Fruit fly (Drosophila melanogaster) whole organism, embryonic: ENCODE results near the gene aos.

Source experiments
- Antp ChIP-seq: fragments of 200-800 bp; sonication (Bioruptor generic); optimal IDR thresholded peaks from 3 replicates; lab custom pipeline; 2016; ENCODE audit warnings: missing biosample characterization, missing genetic modification characterization
- B-H2 ChIP-seq: fragments of 200-800 bp; sonication (Bioruptor generic); optimal IDR thresholded peaks from 2 replicates; lab custom pipeline; 2018; ENCODE audit warnings: missing biosample characterization, mild to moderate bottlenecking, missing genetic modification characterization
- Blimp-1 ChIP-seq: fragments of 200-800 bp; sonication (Bioruptor generic); optimal IDR thresholded peaks from 3 replicates; lab custom pipeline; 2018; ENCODE audit warnings: missing biosample characterization, missing genetic modification characterization, mild to moderate bottlenecking, moderate library complexity, missing genetic modification reagents
- CG10147 ChIP-seq: fragments of 200-800 bp; sonication (Bioruptor generic); optimal IDR thresholded peaks from 2 replicates; lab custom pipeline; 2019; ENCODE audit warnings: missing biosample characterization, mild to moderate bottlenecking, missing genetic modification characterization, moderate library complexity
- CG10209 ChIP-seq: fragments of 200-800 bp; sonication (Bioruptor generic); optimal IDR thresholded peaks from 3 replicates; lab custom pipeline; 2017; ENCODE audit warnings: missing biosample characterization, mild to moderate bottlenecking, missing genetic modification characterization, missing genetic modification reagents
- CG10959 ChIP-seq: fragments of 200-800 bp; sonication (Bioruptor generic); IDR thresholded peaks from 2 replicates; pipeline ENCODE4 v1.3.6; 2022; ENCODE audit warnings: missing biosample characterization, missing genetic modification characterization
- CG10979 ChIP-seq: fragments of 200-800 bp; sonication (Bioruptor generic); optimal IDR thresholded peaks from 2 replicates; lab custom pipeline; 2018; ENCODE audit warnings: missing biosample characterization, mild to moderate bottlenecking, missing genetic modification characterization, moderate library complexity
- CG12744 ChIP-seq: fragments of 200-800 bp; sonication (Bioruptor generic); optimal IDR thresholded peaks from 2 replicates; lab custom pipeline; 2016; ENCODE audit warnings: missing biosample characterization, missing genetic modification characterization
- CG13123 ChIP-seq: fragments of 200-800 bp; sonication (Bioruptor generic); optimal IDR thresholded peaks from 2 replicates; lab custom pipeline; 2016; ENCODE audit warnings: missing biosample characterization, missing genetic modification characterization
- CG13624 ChIP-seq: fragments of 200-800 bp; sonication (Bioruptor generic); optimal IDR thresholded peaks from 2 replicates; lab custom pipeline; 2016; ENCODE audit warnings: missing biosample characterization, missing genetic modification characterization
- CG14710 ChIP-seq: fragments of 200-800 bp; sonication (Bioruptor generic); optimal IDR thresholded peaks from 3 replicates; lab custom pipeline; 2019; ENCODE audit warnings: missing biosample characterization, mild to moderate bottlenecking, missing genetic modification characterization, moderate library complexity
- CG15479 ChIP-seq: fragments of 200-800 bp; sonication (Bioruptor generic); optimal IDR thresholded peaks from 3 replicates; lab custom pipeline; 2019; ENCODE audit warnings: missing biosample characterization, mild to moderate bottlenecking, missing genetic modification characterization, moderate library complexity
- CG16779 ChIP-seq: fragments of 200-800 bp; sonication (Bioruptor generic); IDR thresholded peaks from 2 replicates; pipeline ENCODE4 v1.3.6; 2022; ENCODE audit warnings: missing biosample characterization, missing genetic modification characterization
- CG17612 ChIP-seq: fragments of 200-800 bp; sonication (Bioruptor generic); IDR thresholded peaks from 2 replicates; pipeline ENCODE4 v1.3.6; 2022; ENCODE audit warnings: missing biosample characterization, missing genetic modification characterization
- CG18619 ChIP-seq: fragments of 200-800 bp; sonication (Bioruptor generic); optimal IDR thresholded peaks from 3 replicates; lab custom pipeline; 2017; ENCODE audit warnings: missing biosample characterization, mild to moderate bottlenecking, missing genetic modification characterization
- CG2120 ChIP-seq: fragments of 200-800 bp; sonication (Bioruptor generic); optimal IDR thresholded peaks from 3 replicates; lab custom pipeline; 2016; ENCODE audit warnings: missing biosample characterization, missing genetic modification characterization
- CG2875 ChIP-seq: fragments of 200-800 bp; sonication (Bioruptor generic); optimal IDR thresholded peaks from 2 replicates; lab custom pipeline; 2017; ENCODE audit warnings: missing biosample characterization, mild to moderate bottlenecking, missing genetic modification characterization, missing genetic modification reagents
- CG33213 ChIP-seq: fragments of 200-800 bp; sonication (Bioruptor generic); optimal IDR thresholded peaks from 3 replicates; lab custom pipeline; 2016; ENCODE audit warnings: missing biosample characterization, missing genetic modification characterization
- CG3838 ChIP-seq: fragments of 200-800 bp; sonication (Bioruptor generic); optimal IDR thresholded peaks from 3 replicates; lab custom pipeline; 2016; ENCODE audit warnings: missing biosample characterization, missing genetic modification characterization
- CG6813 ChIP-seq: fragments of 200-800 bp; sonication (Bioruptor generic); optimal IDR thresholded peaks from 2 replicates; lab custom pipeline; 2017; ENCODE audit warnings: missing biosample characterization, missing genetic modification characterization, mild to moderate bottlenecking, moderate library complexity, missing genetic modification reagents
- CG7372 ChIP-seq: fragments of 200-800 bp; sonication (Bioruptor generic); IDR thresholded peaks from 2 replicates; pipeline ENCODE4 v1.3.6; 2022; ENCODE audit warnings: missing biosample characterization, missing genetic modification characterization
- D19A ChIP-seq: fragments of 200-800 bp; optimal IDR thresholded peaks from 3 replicates; lab custom pipeline; 2019; ENCODE audit warnings: missing biosample characterization, mild to moderate bottlenecking, missing genetic modification characterization, moderate library complexity
- Dek ChIP-seq: fragments of 200-800 bp; sonication (Bioruptor generic); optimal IDR thresholded peaks from 3 replicates; lab custom pipeline; 2019; ENCODE audit warnings: missing biosample characterization, mild to moderate bottlenecking, missing genetic modification characterization, moderate library complexity
- Elba2 ChIP-seq: fragments of 200-800 bp; sonication (Bioruptor generic); optimal IDR thresholded peaks from 3 replicates; lab custom pipeline; 2016; ENCODE audit warnings: missing biosample characterization, missing genetic modification characterization
- Gsc ChIP-seq: fragments of 200-800 bp; sonication (Bioruptor generic); IDR thresholded peaks from 2 replicates; pipeline ENCODE4 v1.3.6; 2022; ENCODE audit warnings: missing biosample characterization, missing genetic modification characterization
- H2.0 ChIP-seq: fragments of 200-800 bp; sonication (Bioruptor generic); IDR thresholded peaks from 2 replicates; pipeline ENCODE4 v1.3.6; 2022; ENCODE audit warnings: missing biosample characterization, missing genetic modification characterization
- Hr51 ChIP-seq, 2 experiments: fragments of 200-800 bp; sonication (Bioruptor generic); optimal IDR thresholded peaks; 2 replicates in 1 of 2; 3 replicates in 1 of 2; lab custom pipeline; 2016 to 2018; ENCODE audit warnings: missing biosample characterization in 2 of 2, missing genetic modification characterization in 2 of 2, mild to moderate bottlenecking in 1 of 2, moderate library complexity in 1 of 2
- MTF-1 ChIP-seq: fragments of 200-800 bp; sonication (Bioruptor generic); optimal IDR thresholded peaks from 2 replicates; lab custom pipeline; 2018; ENCODE audit warnings: missing biosample characterization, mild to moderate bottlenecking, missing genetic modification characterization, borderline replicate concordance
- Ptx1 ChIP-seq: fragments of 200-800 bp; sonication (Bioruptor generic); IDR thresholded peaks from 2 replicates; pipeline ENCODE4 v1.3.6; 2022; ENCODE audit warnings: missing biosample characterization, missing genetic modification characterization
- Spps ChIP-seq: fragments of 200-800 bp; sonication (Bioruptor generic); optimal IDR thresholded peaks from 2 replicates; lab custom pipeline; 2018; ENCODE audit warnings: missing biosample characterization, mild to moderate bottlenecking, missing genetic modification characterization
- ara ChIP-seq: fragments of 200-800 bp; sonication (Bioruptor generic); IDR thresholded peaks from 2 replicates; pipeline ENCODE4 v1.3.6; 2022; ENCODE audit warnings: missing biosample characterization, missing genetic modification characterization
- ash1 ChIP-seq: fragments of 200-800 bp; sonication (Bioruptor generic); optimal IDR thresholded peaks from 2 replicates; lab custom pipeline; 2018; ENCODE audit warnings: missing biosample characterization, mild to moderate bottlenecking, missing genetic modification characterization
- bowl ChIP-seq: fragments of 200-800 bp; sonication (Bioruptor generic); IDR thresholded peaks from 2 replicates; pipeline ENCODE4 v1.3.6; 2022; ENCODE audit warnings: missing biosample characterization, missing genetic modification characterization
- bsh ChIP-seq, 2 experiments: fragments of 200-800 bp; sonication (Bioruptor generic); optimal IDR thresholded peaks; 2 replicates each; lab custom pipeline; 2017 to 2018; ENCODE audit warnings: mild to moderate bottlenecking in 2 of 2, missing biosample characterization in 2 of 2, missing genetic modification characterization in 2 of 2, moderate library complexity in 1 of 2
- cg ChIP-seq: fragments of 200-800 bp; sonication (Bioruptor generic); optimal IDR thresholded peaks from 3 replicates; lab custom pipeline; 2019; ENCODE audit warnings: missing biosample characterization, mild to moderate bottlenecking, missing genetic modification characterization, moderate library complexity
- dmrt11E ChIP-seq: fragments of 200-800 bp; sonication (Bioruptor generic); optimal IDR thresholded peaks from 3 replicates; lab custom pipeline; 2018; ENCODE audit warnings: missing biosample characterization, mild to moderate bottlenecking, missing genetic modification characterization, moderate library complexity
- dmrt99B ChIP-seq: fragments of 200-800 bp; sonication (Bioruptor generic); optimal IDR thresholded peaks from 2 replicates; lab custom pipeline; 2018; ENCODE audit warnings: missing biosample characterization, mild to moderate bottlenecking, missing genetic modification characterization, moderate library complexity
- jing ChIP-seq: fragments of 200-800 bp; sonication (Bioruptor generic); optimal IDR thresholded peaks from 2 replicates; lab custom pipeline; 2018; ENCODE audit warnings: missing biosample characterization, mild to moderate bottlenecking, missing genetic modification characterization
- maf-S ChIP-seq: fragments of 200-800 bp; sonication (Bioruptor generic); optimal IDR thresholded peaks from 2 replicates; lab custom pipeline; 2016; ENCODE audit warnings: missing biosample characterization, missing genetic modification characterization
- nmo ChIP-seq: fragments of 200-800 bp; sonication (Bioruptor generic); optimal IDR thresholded peaks from 2 replicates; lab custom pipeline; 2018; ENCODE audit warnings: missing biosample characterization, mild to moderate bottlenecking, missing genetic modification characterization, moderate library complexity
- pnt ChIP-seq: fragments of 200-800 bp; sonication (Bioruptor generic); optimal IDR thresholded peaks from 3 replicates; lab custom pipeline; 2016; ENCODE audit warnings: missing biosample characterization, missing genetic modification characterization
- rib ChIP-seq: fragments of 200-800 bp; sonication (Bioruptor generic); IDR thresholded peaks from 2 replicates; pipeline ENCODE4 v1.3.6; 2022; ENCODE audit warnings: missing biosample characterization, missing genetic modification characterization
- run ChIP-seq: fragments of 200-800 bp; sonication (Bioruptor generic); optimal IDR thresholded peaks from 3 replicates; lab custom pipeline; 2018; ENCODE audit warnings: missing biosample characterization, mild to moderate bottlenecking, missing genetic modification characterization
- salm ChIP-seq: fragments of 200-800 bp; sonication (Bioruptor generic); optimal IDR thresholded peaks from 2 replicates; lab custom pipeline; 2018; ENCODE audit warnings: missing biosample characterization, mild to moderate bottlenecking, missing genetic modification characterization
- sc ChIP-seq, 3 experiments: fragments of >200 bp in 2 of 3; fragments of 200-800 bp in 1 of 3; sonication (Bioruptor generic) in 1 of 3; optimal IDR thresholded peaks; 2 replicates in 2 of 3; 3 replicates in 1 of 3; lab custom pipeline; 2017; ENCODE audit warnings: mild to moderate bottlenecking in 1 of 3, missing biosample characterization in 1 of 3, missing genetic modification characterization in 1 of 3, missing genetic modification reagents in 1 of 3
- sens ChIP-seq: fragments of 200-800 bp; sonication (Bioruptor generic); peaks from one replicate; lab custom pipeline; 2016; ENCODE audit warnings: missing biosample characterization, missing genetic modification characterization
- stc ChIP-seq: fragments of 200-800 bp; sonication (Bioruptor generic); IDR thresholded peaks from 2 replicates; pipeline ENCODE4 v1.3.6; 2022; ENCODE audit warnings: missing biosample characterization, missing genetic modification characterization
- tgo ChIP-seq: fragments of 200-800 bp; sonication (Bioruptor generic); IDR thresholded peaks from 3 replicates; pipeline ENCODE4 v1.3.6; 2022; ENCODE audit warnings: missing biosample characterization, missing genetic modification characterization
- toy ChIP-seq: fragments of 200-800 bp; sonication (Bioruptor generic); IDR thresholded peaks from 2 replicates; pipeline ENCODE4 v1.3.6; 2022; ENCODE audit warnings: missing biosample characterization, missing genetic modification characterization

The aos gene

dm6 chr3L:16488483-16489258 is 5.2 kb upstream of the aos start (continued):
- TF ChIP-seq CG16779 (GFP tag; lab: Robert Waterston, UW) = no peak
- TF ChIP-seq CG3838 = no peak
- no peak for TF ChIP-seq CG12744 (GFP tag; lab: Kevin White, UChicago)
- TF ChIP-seq rib = no peak
- no peak for TF ChIP-seq Antp (GFP tag; lab: Kevin White, UChicago)
- peak; percentile 20 for TF ChIP-seq CG10209 (GFP tag; lab: Kevin White, UChicago)
- TF ChIP-seq Ptx1 (GFP tag; lab: Robert Waterston, UW) = peak; percentile 40; the same call in 1 of the 2 replicates
- TF ChIP-seq D19A (tag; lab: Kevin White, UChicago) = no peak
- no peak for TF ChIP-seq CG13123
- TF ChIP-seq CG17612 = no peak
- TF ChIP-seq Blimp-1 (GFP tag; lab: Kevin White, UChicago) = peak; percentile 81
- TF ChIP-seq stc = no peak
- TF ChIP-seq ara (GFP tag; lab: Robert Waterston, UW) = no peak
- no peak for TF ChIP-seq pnt
- TF ChIP-seq tgo (GFP tag; lab: Robert Waterston, UW) = peak; percentile 30; the same call in 2 of the 3 replicates
- peak; percentile 55 for TF ChIP-seq nmo (GFP tag; lab: Kevin White, UChicago)
- no peak for TF ChIP-seq CG33213 (GFP tag; lab: Kevin White, UChicago)
- no peak for TF ChIP-seq Dek (tag; lab: Kevin White, UChicago)
- TF ChIP-seq jing (GFP tag; lab: Kevin White, UChicago) = no peak
- peak; percentile 30 to 41 for TF ChIP-seq bsh (GFP tag; optimal IDR thresholded peaks at IDR 0.05; lab: Kevin White, UChicago)
- peak; percentile 40 for TF ChIP-seq dmrt99B (tag; lab: Kevin White, UChicago)
- TF ChIP-seq CG2120 = no peak
- TF ChIP-seq Hr51 (GFP tag; optimal IDR thresholded peaks at IDR 0.05; lab: Kevin White, UChicago) = peak in 1 of 2 experiments; percentile 29
- TF ChIP-seq CG14710 = peak; percentile 35
- no peak for TF ChIP-seq Elba2 (GFP tag; lab: Kevin White, UChicago)
- TF ChIP-seq run (tag; lab: Kevin White, UChicago) = no peak
- TF ChIP-seq B-H2 = no peak
- TF ChIP-seq CG10979 (tag; lab: Kevin White, UChicago) = peak; percentile 69
- no peak for TF ChIP-seq maf-S (GFP tag; lab: Kevin White, UChicago)
- peak; percentile 68 for TF ChIP-seq dmrt11E (tag; lab: Kevin White, UChicago)
- no peak for TF ChIP-seq CG2875
- TF ChIP-seq CG7372 (GFP tag; lab: Robert Waterston, UW) = no peak
- peak; percentile 10 for TF ChIP-seq MTF-1 (GFP tag; lab: Kevin White, UChicago)
- no peak for TF ChIP-seq toy (GFP tag; lab: Robert Waterston, UW)
- peak; percentile 25 for TF ChIP-seq Spps
- no peak for TF ChIP-seq CG15479
- no peak for TF ChIP-seq sc (optimal IDR thresholded peaks at IDR 0.05; lab: Kevin White, UChicago)
- peak; percentile 30 for TF ChIP-seq sc (GFP tag; optimal IDR thresholded peaks at IDR 0.05; lab: Kevin White, UChicago)
- no peak for TF ChIP-seq salm (tag; lab: Kevin White, UChicago)
- no peak for TF ChIP-seq CG10959 (GFP tag; lab: Robert Waterston, UW)
- no peak for TF ChIP-seq CG18619 (GFP tag; lab: Kevin White, UChicago)
- no peak for TF ChIP-seq Gsc
- TF ChIP-seq CG6813 = peak; percentile 49
- no peak for TF ChIP-seq CG10147 (GFP tag; lab: Kevin White, UChicago)
- TF ChIP-seq CG13624 = no peak
- TF ChIP-seq sens (GFP tag; lab: Kevin White, UChicago) = peak; percentile 85
- TF ChIP-seq cg (GFP tag; lab: Kevin White, UChicago) = peak; percentile 37
- TF ChIP-seq H2.0 (GFP tag; lab: Robert Waterston, UW) = no peak
- TF ChIP-seq bowl = no peak; the same call in 1 of the 2 replicates
- TF ChIP-seq ash1 (GFP tag; lab: Kevin White, UChicago) = no peak
